Fruit fly (Drosophila melanogaster) whole organism, prepupa: Measurements from ENCODE around the gene Ddx1.
A peak's percentile ranks its signal among the peaks of the same experiment; 100 is the strongest.

Experiments
- Blimp-1 ChIP-seq: fragments of 200-800 bp; sonication (Bioruptor generic); optimal IDR thresholded peaks from 3 replicates; lab custom pipeline; 2017; ENCODE audit warnings: missing biosample characterization, missing genetic modification characterization, mild to moderate bottlenecking, moderate library complexity, missing genetic modification reagents
- CG10669 ChIP-seq: fragments of 200-800 bp; sonication (Bioruptor generic); optimal IDR thresholded peaks from 3 replicates; lab custom pipeline; 2018; ENCODE audit warnings: missing biosample characterization, mild to moderate bottlenecking, missing genetic modification characterization, moderate library complexity
- CG11294 ChIP-seq: fragments of 200-800 bp; sonication (Bioruptor generic); IDR thresholded peaks from 2 replicates; pipeline ENCODE4 v1.3.6; 2022; ENCODE audit warnings: missing biosample characterization, missing genetic modification characterization
- CG11762 ChIP-seq: fragments of 200-800 bp; sonication (Bioruptor generic); optimal IDR thresholded peaks from 3 replicates; lab custom pipeline; 2016; ENCODE audit warnings: missing biosample characterization, missing genetic modification characterization; ENCODE audit not compliant: insufficient read depth
- CG11902 ChIP-seq: fragments of 200-800 bp; sonication (Bioruptor generic); optimal IDR thresholded peaks from 3 replicates; lab custom pipeline; 2016; ENCODE audit warnings: missing biosample characterization, missing genetic modification characterization
- CG15336 ChIP-seq: fragments of 200-800 bp; sonication (Bioruptor generic); IDR thresholded peaks from 2 replicates; pipeline ENCODE4 v1.3.6; 2022; ENCODE audit warnings: missing biosample characterization, missing genetic modification characterization
- CG1621 ChIP-seq: fragments of 200-800 bp; sonication (Bioruptor generic); optimal IDR thresholded peaks from 3 replicates; lab custom pipeline; 2018; ENCODE audit warnings: missing biosample characterization, mild to moderate bottlenecking, missing genetic modification characterization
- CG16779 ChIP-seq: fragments of 200-800 bp; sonication (Bioruptor generic); optimal IDR thresholded peaks from 3 replicates; lab custom pipeline; 2017; ENCODE audit warnings: missing biosample characterization, mild to moderate bottlenecking, missing genetic modification characterization
- CG3032 ChIP-seq: fragments of 200-800 bp; optimal IDR thresholded peaks from 2 replicates; lab custom pipeline; 2019; ENCODE audit warnings: missing biosample characterization, mild to moderate bottlenecking, missing genetic modification characterization, moderate library complexity
- CG31627 ChIP-seq: fragments of 200-800 bp; sonication (Bioruptor generic); optimal IDR thresholded peaks from 3 replicates; lab custom pipeline; 2016; ENCODE audit warnings: missing biosample characterization, missing genetic modification characterization
- CG32006 ChIP-seq: fragments of 200-800 bp; sonication (Bioruptor generic); optimal IDR thresholded peaks from 3 replicates; lab custom pipeline; 2017; ENCODE audit warnings: missing biosample characterization, mild to moderate bottlenecking, missing genetic modification characterization
- CG3919 ChIP-seq: fragments of 200-800 bp; sonication (Bioruptor generic); optimal IDR thresholded peaks from 3 replicates; lab custom pipeline; 2016; ENCODE audit warnings: missing biosample characterization, missing genetic modification characterization
- CG4318 ChIP-seq: fragments of 200-800 bp; sonication (Bioruptor generic); optimal IDR thresholded peaks from 3 replicates; lab custom pipeline; 2017; ENCODE audit warnings: missing biosample characterization, mild to moderate bottlenecking, missing genetic modification characterization
- CG6163 ChIP-seq: fragments of 200-800 bp; sonication (Bioruptor generic); IDR thresholded peaks from 3 replicates; pipeline ENCODE4 v1.3.6; 2022; ENCODE audit warnings: missing biosample characterization, missing genetic modification characterization
- CG6276 ChIP-seq: fragments of 200-800 bp; sonication (Bioruptor generic); optimal IDR thresholded peaks from 2 replicates; lab custom pipeline; 2017; ENCODE audit warnings: missing biosample characterization, mild to moderate bottlenecking, missing genetic modification characterization
- CG6792 ChIP-seq: fragments of 200-800 bp; sonication (Bioruptor generic); optimal IDR thresholded peaks from 3 replicates; lab custom pipeline; 2016; ENCODE audit warnings: missing biosample characterization, missing genetic modification characterization
- CG6808 ChIP-seq: fragments of 200-800 bp; sonication (Bioruptor generic); optimal IDR thresholded peaks from 3 replicates; lab custom pipeline; 2017; ENCODE audit warnings: missing biosample characterization, missing genetic modification characterization, mild to moderate bottlenecking, moderate library complexity, missing genetic modification reagents
- CG6854 ChIP-seq: fragments of 200-800 bp; sonication (Bioruptor generic); optimal IDR thresholded peaks from 2 replicates; lab custom pipeline; 2017; ENCODE audit warnings: missing biosample characterization, mild to moderate bottlenecking, missing genetic modification characterization
- CG7368 ChIP-seq: fragments of 200-800 bp; sonication (Bioruptor generic); optimal IDR thresholded peaks from 3 replicates; lab custom pipeline; 2016; ENCODE audit warnings: missing biosample characterization, missing genetic modification characterization
- CG8319 ChIP-seq: fragments of 200-800 bp; sonication (Bioruptor generic); optimal IDR thresholded peaks from 3 replicates; lab custom pipeline; 2016; ENCODE audit warnings: missing biosample characterization, missing genetic modification characterization
- CG8632 ChIP-seq: fragments of 200-800 bp; sonication (Bioruptor generic); optimal IDR thresholded peaks from 3 replicates; lab custom pipeline; 2016; ENCODE audit warnings: missing biosample characterization, missing genetic modification characterization
- CG9139 ChIP-seq: fragments of 200-800 bp; sonication (Bioruptor generic); optimal IDR thresholded peaks from 3 replicates; lab custom pipeline; 2017; ENCODE audit warnings: missing biosample characterization, mild to moderate bottlenecking, missing genetic modification characterization
- Eip75B ChIP-seq: fragments of 200-800 bp; sonication (Bioruptor generic); optimal IDR thresholded peaks from 3 replicates; lab custom pipeline; 2016; ENCODE audit warnings: missing biosample characterization, missing genetic modification characterization
- Eip78C ChIP-seq: fragments of 200-800 bp; sonication (Bioruptor generic); peaks from one replicate; lab custom pipeline; 2016; ENCODE audit warnings: missing biosample characterization, missing genetic modification characterization
- Eip93F ChIP-seq: fragments of 200-800 bp; sonication (Bioruptor generic); optimal IDR thresholded peaks from 2 replicates; lab custom pipeline; 2016; ENCODE audit warnings: missing biosample characterization, mild to moderate bottlenecking, missing genetic modification characterization
- Ets21C ChIP-seq: fragments of 200-800 bp; sonication (Bioruptor generic); optimal IDR thresholded peaks from 3 replicates; lab custom pipeline; 2016; ENCODE audit warnings: missing biosample characterization, missing genetic modification characterization
- Ets96B ChIP-seq: fragments of 200-800 bp; optimal IDR thresholded peaks from 2 replicates; lab custom pipeline; 2019; ENCODE audit warnings: missing biosample characterization, mild to moderate bottlenecking, missing genetic modification characterization, moderate library complexity
- Gug ChIP-seq: fragments of 200-800 bp; sonication (Bioruptor generic); IDR thresholded peaks from 2 replicates; pipeline ENCODE4 v1.3.6; 2022; ENCODE audit warnings: missing biosample characterization, missing genetic modification characterization
- Hr38 ChIP-seq: sonication (Bioruptor generic); optimal IDR thresholded peaks from 2 replicates; lab custom pipeline; 2016; ENCODE audit warnings: missing biosample characterization, missing genetic modification characterization
- Hr39 ChIP-seq: fragments of 200-800 bp; sonication (Bioruptor generic); optimal IDR thresholded peaks from 2 replicates; lab custom pipeline; 2016; ENCODE audit warnings: missing biosample characterization, missing genetic modification characterization
- Hr4 ChIP-seq: fragments of 200-800 bp; sonication (Bioruptor generic); optimal IDR thresholded peaks from 3 replicates; lab custom pipeline; 2016; ENCODE audit warnings: missing biosample characterization, missing genetic modification characterization
- OdsH ChIP-seq: fragments of 200-800 bp; sonication (Bioruptor generic); optimal IDR thresholded peaks from 3 replicates; lab custom pipeline; 2016; ENCODE audit warnings: missing biosample characterization, missing genetic modification characterization
- Smox ChIP-seq: fragments of 200-800 bp; sonication (Bioruptor generic); optimal IDR thresholded peaks from 3 replicates; lab custom pipeline; 2016; ENCODE audit warnings: missing biosample characterization, missing genetic modification characterization
- Sox102F ChIP-seq: fragments of 200-800 bp; sonication (Bioruptor generic); optimal IDR thresholded peaks from 2 replicates; lab custom pipeline; 2016; ENCODE audit warnings: missing biosample characterization, mild to moderate bottlenecking, missing genetic modification characterization
- Sox14 ChIP-seq: fragments of 200-800 bp; sonication (Bioruptor generic); optimal IDR thresholded peaks from 3 replicates; lab custom pipeline; 2016; ENCODE audit warnings: missing biosample characterization, missing genetic modification characterization
- achi ChIP-seq: fragments of 200-800 bp; sonication (Bioruptor generic); optimal IDR thresholded peaks from 3 replicates; lab custom pipeline; 2016; ENCODE audit warnings: missing biosample characterization, missing genetic modification characterization
- dac ChIP-seq: fragments of 200-800 bp; sonication (Bioruptor generic); optimal IDR thresholded peaks from 2 replicates; lab custom pipeline; 2017; ENCODE audit warnings: missing biosample characterization, mild to moderate bottlenecking, missing genetic modification characterization
- dsx ChIP-seq: fragments of 200-800 bp; optimal IDR thresholded peaks from 3 replicates; lab custom pipeline; 2019; ENCODE audit warnings: missing biosample characterization, mild to moderate bottlenecking, missing genetic modification characterization, moderate library complexity; ENCODE audit not compliant: poor library complexity, severe bottlenecking
- eg ChIP-seq: fragments of 200-800 bp; sonication (Bioruptor generic); IDR thresholded peaks from 3 replicates; pipeline ENCODE4 v1.3.6; 2022; ENCODE audit warnings: missing biosample characterization, missing genetic modification characterization
- esn ChIP-seq: fragments of 200-800 bp; sonication (Bioruptor generic); optimal IDR thresholded peaks from 2 replicates; lab custom pipeline; 2016; ENCODE audit warnings: missing biosample characterization, mild to moderate bottlenecking, missing genetic modification characterization, moderate library complexity
- fd59A ChIP-seq: fragments of 200-800 bp; sonication (Bioruptor generic); optimal IDR thresholded peaks from 2 replicates; lab custom pipeline; 2017; ENCODE audit warnings: missing biosample characterization, mild to moderate bottlenecking, missing genetic modification characterization, missing genetic modification reagents
- fd85E ChIP-seq: fragments of 200-800 bp; sonication (Bioruptor generic); optimal IDR thresholded peaks from 3 replicates; lab custom pipeline; 2016; ENCODE audit warnings: missing biosample characterization, missing genetic modification characterization
- fkh ChIP-seq: fragments of 200-800 bp; sonication (Bioruptor generic); optimal IDR thresholded peaks from 3 replicates; lab custom pipeline; 2017; ENCODE audit warnings: missing biosample characterization, mild to moderate bottlenecking, missing genetic modification characterization, moderate library complexity
- lz ChIP-seq: fragments of 200-800 bp; sonication (Bioruptor generic); optimal IDR thresholded peaks from 3 replicates; lab custom pipeline; 2016; ENCODE audit warnings: missing biosample characterization, missing genetic modification characterization
- net ChIP-seq: fragments of 200-800 bp; sonication (Bioruptor generic); optimal IDR thresholded peaks from 3 replicates; lab custom pipeline; 2016; ENCODE audit warnings: missing biosample characterization, missing genetic modification characterization
- pdm3 ChIP-seq: fragments of 200-800 bp; sonication (Bioruptor generic); optimal IDR thresholded peaks from 3 replicates; lab custom pipeline; 2016; ENCODE audit warnings: missing biosample characterization, missing genetic modification characterization
- salr ChIP-seq, 2 experiments: fragments of 200-800 bp; sonication (Bioruptor generic); optimal IDR thresholded peaks; 3 replicates each; lab custom pipeline; 2016 to 2018; ENCODE audit warnings: missing biosample characterization in 2 of 2, missing genetic modification characterization in 2 of 2, mild to moderate bottlenecking in 1 of 2
- spab ChIP-seq: fragments of 200-800 bp; sonication (Bioruptor generic); optimal IDR thresholded peaks from 2 replicates; lab custom pipeline; 2017; ENCODE audit warnings: missing biosample characterization, mild to moderate bottlenecking, missing genetic modification characterization, missing genetic modification reagents
- ss ChIP-seq, 2 experiments: fragments of 200-800 bp; sonication (Bioruptor generic); optimal IDR thresholded peaks; 2 replicates in 1 of 2; 3 replicates in 1 of 2; lab custom pipeline; 2017 to 2018; ENCODE audit warnings: mild to moderate bottlenecking in 2 of 2, missing biosample characterization in 2 of 2, missing genetic modification characterization in 2 of 2, moderate library complexity in 1 of 2
- topi ChIP-seq: fragments of 200-800 bp; sonication (Bioruptor generic); optimal IDR thresholded peaks from 3 replicates; lab custom pipeline; 2016; ENCODE audit warnings: missing biosample characterization, missing genetic modification characterization
- vri ChIP-seq: fragments of 200-800 bp; sonication (Bioruptor generic); optimal IDR thresholded peaks from 3 replicates; lab custom pipeline; 2016; ENCODE audit warnings: missing biosample characterization, mild to moderate bottlenecking, missing genetic modification characterization

The Ddx1 gene

dm6 chr3L:22262797-22263423 lies at the start of gene Ddx1, which contains the start of gene Rich:
Gene Ddx1, plus strand, starts transcription at chr3L:22263369.
Gene Rich, minus strand, starts transcription at chr3L:22262921.
- TF ChIP-seq vri = no peak
- peak; percentile 32 for TF ChIP-seq CG11902
- TF ChIP-seq esn (GFP tag; lab: Kevin White, UChicago) = peak; percentile 58
- TF ChIP-seq CG1621 = no peak
- TF ChIP-seq eg = peak; percentile 29; the same call in 1 of the 3 replicates
- TF ChIP-seq OdsH (GFP tag; lab: Kevin White, UChicago) = no peak
- TF ChIP-seq topi = peak; percentile 50
- no peak for TF ChIP-seq CG4318 (GFP tag; lab: Kevin White, UChicago)
- no peak for TF ChIP-seq CG15336
- TF ChIP-seq Eip78C (GFP tag; lab: Kevin White, UChicago) = peak; percentile 86
- TF ChIP-seq CG11762 (GFP tag; lab: Kevin White, UChicago) = no peak
- TF ChIP-seq Smox = peak; percentile 61
- peak; percentile 53 for TF ChIP-seq lz
- TF ChIP-seq Sox14 (GFP tag; lab: Kevin White, UChicago) = peak; percentile 41
- TF ChIP-seq CG9139 (GFP tag; lab: Kevin White, UChicago) = no peak
- peak; percentile 27 for TF ChIP-seq CG6792 (GFP tag; lab: Kevin White, UChicago)
- TF ChIP-seq CG6808 (GFP tag; lab: Kevin White, UChicago) = no peak
- TF ChIP-seq Sox102F (GFP tag; lab: Kevin White, UChicago) = peak; percentile 33
- peak; percentile 50 for TF ChIP-seq Eip75B
- peak in 1 of 2 experiments; percentile 41 for TF ChIP-seq ss (GFP tag; optimal IDR thresholded peaks at IDR 0.05; lab: Kevin White, UChicago)
- no peak for TF ChIP-seq dac (GFP tag; lab: Kevin White, UChicago)
- TF ChIP-seq Gug (GFP tag; lab: Robert Waterston, UW) = no peak
- TF ChIP-seq CG6276 (GFP tag; lab: Kevin White, UChicago) = no peak
- TF ChIP-seq fd85E = no peak
- TF ChIP-seq fd59A (GFP tag; lab: Kevin White, UChicago) = peak; percentile 19
- no peak for TF ChIP-seq fkh (GFP tag; lab: Kevin White, UChicago)
- TF ChIP-seq dsx (GFP tag; lab: Kevin White, UChicago) = no peak
- TF ChIP-seq Hr39 (GFP tag; lab: Kevin White, UChicago) = peak; percentile 37
- no peak for TF ChIP-seq Hr4
- no peak for TF ChIP-seq net (GFP tag; lab: Kevin White, UChicago)
- TF ChIP-seq pdm3 = peak; percentile 62
- TF ChIP-seq CG31627 (GFP tag; lab: Kevin White, UChicago) = peak; percentile 43
- TF ChIP-seq CG32006 = peak; percentile 53
- no peak for TF ChIP-seq salr (GFP tag; optimal IDR thresholded peaks at IDR 0.05; lab: Kevin White, UChicago)
- TF ChIP-seq CG8319 = peak; percentile 23
- no peak for TF ChIP-seq CG16779 (tag; lab: Kevin White, UChicago)
- no peak for TF ChIP-seq CG11294 (GFP tag; lab: Robert Waterston, UW)
- no peak for TF ChIP-seq Hr38 (GFP tag; lab: Kevin White, UChicago)
- TF ChIP-seq Eip93F (GFP tag; lab: Kevin White, UChicago) = no peak
- no peak for TF ChIP-seq CG6163 (GFP tag; lab: Robert Waterston, UW)
- peak; percentile 35 for TF ChIP-seq CG3032
- TF ChIP-seq Ets21C (GFP tag; lab: Kevin White, UChicago) = peak; percentile 27
- no peak for TF ChIP-seq CG7368 (GFP tag; lab: Kevin White, UChicago)
- no peak for TF ChIP-seq spab (GFP tag; lab: Kevin White, UChicago)
- TF ChIP-seq CG8632 = peak; percentile 21
- peak; percentile 59 for TF ChIP-seq CG3919 (GFP tag; lab: Kevin White, UChicago)
- TF ChIP-seq achi (GFP tag; lab: Kevin White, UChicago) = peak; percentile 57
- no peak for TF ChIP-seq CG6854 (GFP tag; lab: Kevin White, UChicago)
- no peak for TF ChIP-seq Blimp-1 (GFP tag; lab: Kevin White, UChicago)
- no peak for TF ChIP-seq CG10669 (GFP tag; lab: Kevin White, UChicago)
- TF ChIP-seq Ets96B (tag; lab: Kevin White, UChicago) = peak; percentile 30
